Worm (Caenorhabditis elegans): ENCODE measurements around the gene rcq-5.

rcq-5 gene

ce11 chrIII:4060019-4060418 is 2.2 kb upstream of the rcq-5 start, which contains the start of gene his-70:
TSS of gene his-70 (minus strand) at chrIII:4060119.
- TF ChIP-seq unc-62 (GFP tag; optimal IDR thresholded peaks at IDR 0.05) = no peak
- TF ChIP-seq ztf-11 (tag; optimal IDR thresholded peaks at IDR 0.05) = no peak
- no peak for TF ChIP-seq cnd-1 (tag; optimal IDR thresholded peaks at IDR 0.05)
- no peak for TF ChIP-seq ham-2 (GFP tag; optimal IDR thresholded peaks at IDR 0.05)
- TF ChIP-seq nhr-2 (tag; optimal IDR thresholded peaks at IDR 0.05) = no peak

- TF ChIP-seq elt-3 (tag; optimal IDR thresholded peaks at IDR 0.05) (no peak), ceh-39 (tag; optimal IDR thresholded peaks at IDR 0.05) (no peak), zip-8 (tag; optimal IDR thresholded peaks at IDR 0.05) (no peak), mls-2 (tag; optimal IDR thresholded peaks at IDR 0.05) (no peak), flh-1 (GFP tag; optimal IDR thresholded peaks at IDR 0.05) (no peak), drap-1 (GFP tag; optimal IDR thresholded peaks at IDR 0.05) (no peak), unc-39 (tag; optimal IDR thresholded peaks at IDR 0.05) (no peak), lin-13 (tag; optimal IDR thresholded peaks at IDR 0.05) (no peak), lsy-2 (tag; optimal IDR thresholded peaks at IDR 0.05) (no peak), sptf-1 (tag; optimal IDR thresholded peaks at IDR 0.05) (no peak), mep-1 (tag; optimal IDR thresholded peaks at IDR 0.05) (no peak), blmp-1 (tag; optimal IDR thresholded peaks at IDR 0.05) (no peak), unc-62 (GFP tag; optimal IDR thresholded peaks at IDR 0.05) (no peak), hlh-1 (tag; optimal IDR thresholded peaks at IDR 0.05) (no peak), ham-2 (GFP tag; optimal IDR thresholded peaks at IDR 0.05) (no peak), nhr-28 (tag; optimal IDR thresholded peaks at IDR 0.05) (no peak), nhr-12 (tag; optimal IDR thresholded peaks at IDR 0.05) (no peak), nhr-2 (tag; optimal IDR thresholded peaks at IDR 0.05) (no peak)
These were observed 867 bp upstream of the rcq-5 start, which contains the start of gene his-69 for ce11 chrIII:4058643-4059042. TSS of gene his-69 (minus strand) at chrIII:4058743.

- TF ChIP-seq ceh-39 (tag; optimal IDR thresholded peaks at IDR 0.05) (no peak), pha-4 (tag; optimal IDR thresholded peaks at IDR 0.05) (no peak), ceh-83 (GFP tag; optimal IDR thresholded peaks at IDR 0.05) (no peak), cnd-1 (tag; optimal IDR thresholded peaks at IDR 0.05) (no peak), hlh-1 (tag; optimal IDR thresholded peaks at IDR 0.05) (peak; percentile 96), snpc-4 (tag; optimal IDR thresholded peaks at IDR 0.05) (no peak), unc-120 (tag; optimal IDR thresholded peaks at IDR 0.05; ENCODE audit: poor library complexity, severe bottlenecking) (no peak)
These were observed 8.6 kb downstream of the rcq-5 start for ce11 chrIII:4049150-4049549.

- TF ChIP-seq mls-2 (tag; optimal IDR thresholded peaks at IDR 0.05) (no peak), ces-1 (GFP tag; optimal IDR thresholded peaks at IDR 0.05) (no peak), ceh-43 (GFP tag; optimal IDR thresholded peaks at IDR 0.05) (no peak), drap-1 (GFP tag; optimal IDR thresholded peaks at IDR 0.05) (no peak), nhr-237 (tag; optimal IDR thresholded peaks at IDR 0.05) (no peak), tbx-8 (GFP tag; optimal IDR thresholded peaks at IDR 0.05) (no peak), lsy-2 (tag; optimal IDR thresholded peaks at IDR 0.05) (no peak), cnd-1 (tag; optimal IDR thresholded peaks at IDR 0.05) (no peak), unc-62 (GFP tag; optimal IDR thresholded peaks at IDR 0.05) (no peak), sptf-1 (tag; optimal IDR thresholded peaks at IDR 0.05) (no peak), ztf-11 (tag; optimal IDR thresholded peaks at IDR 0.05) (no peak), lin-13 (tag; optimal IDR thresholded peaks at IDR 0.05) (no peak), ceh-83 (GFP tag; optimal IDR thresholded peaks at IDR 0.05) (no peak), lin-32 (GFP tag; optimal IDR thresholded peaks at IDR 0.05) (no peak), blmp-1 (tag; optimal IDR thresholded peaks at IDR 0.05) (no peak), hlh-1 (tag; optimal IDR thresholded peaks at IDR 0.05) (no peak), bed-3 (GFP tag; optimal IDR thresholded peaks at IDR 0.05) (no peak), flh-1 (GFP tag; optimal IDR thresholded peaks at IDR 0.05) (no peak), sem-2 (GFP tag; optimal IDR thresholded peaks at IDR 0.05) (no peak)
These were observed 18.0 kb downstream of the rcq-5 start for ce11 chrIII:4039775-4040174.

ce11 chrIII:4037332-4037731 is 20.4 kb downstream of the rcq-5 start:
- TF ChIP-seq mls-2 (tag; optimal IDR thresholded peaks at IDR 0.05) (peak; percentile 35), mab-5 (tag; optimal IDR thresholded peaks at IDR 0.05) (no peak), lin-32 (GFP tag; optimal IDR thresholded peaks at IDR 0.05) (peak; percentile 9), blmp-1 (tag; optimal IDR thresholded peaks at IDR 0.05) (no peak), snpc-4 (tag; optimal IDR thresholded peaks at IDR 0.05) (no peak), tbx-8 (GFP tag; optimal IDR thresholded peaks at IDR 0.05) (no peak), pha-4 (tag; optimal IDR thresholded peaks at IDR 0.05) (peak; percentile 5), nhr-2 (tag; optimal IDR thresholded peaks at IDR 0.05) (no peak), ham-2 (GFP tag; optimal IDR thresholded peaks at IDR 0.05) (peak; percentile 70), cnd-1 (tag; optimal IDR thresholded peaks at IDR 0.05) (no peak), unc-62 (GFP tag; optimal IDR thresholded peaks at IDR 0.05) (peak; percentile 1), sem-2 (GFP tag; optimal IDR thresholded peaks at IDR 0.05) (no peak), ceh-43 (GFP tag; optimal IDR thresholded peaks at IDR 0.05) (no peak), hlh-1 (tag; optimal IDR thresholded peaks at IDR 0.05) (no peak), ces-1 (GFP tag; optimal IDR thresholded peaks at IDR 0.05) (peak; percentile 29), elt-1 (tag; optimal IDR thresholded peaks at IDR 0.05; ENCODE audit: borderline replicate concordance, insufficient read depth) (no peak)

Data from whole organism, mixed stage, embryonic.